Worm (Caenorhabditis elegans): Measurements from ENCODE around the gene M163.10.

DNA sequence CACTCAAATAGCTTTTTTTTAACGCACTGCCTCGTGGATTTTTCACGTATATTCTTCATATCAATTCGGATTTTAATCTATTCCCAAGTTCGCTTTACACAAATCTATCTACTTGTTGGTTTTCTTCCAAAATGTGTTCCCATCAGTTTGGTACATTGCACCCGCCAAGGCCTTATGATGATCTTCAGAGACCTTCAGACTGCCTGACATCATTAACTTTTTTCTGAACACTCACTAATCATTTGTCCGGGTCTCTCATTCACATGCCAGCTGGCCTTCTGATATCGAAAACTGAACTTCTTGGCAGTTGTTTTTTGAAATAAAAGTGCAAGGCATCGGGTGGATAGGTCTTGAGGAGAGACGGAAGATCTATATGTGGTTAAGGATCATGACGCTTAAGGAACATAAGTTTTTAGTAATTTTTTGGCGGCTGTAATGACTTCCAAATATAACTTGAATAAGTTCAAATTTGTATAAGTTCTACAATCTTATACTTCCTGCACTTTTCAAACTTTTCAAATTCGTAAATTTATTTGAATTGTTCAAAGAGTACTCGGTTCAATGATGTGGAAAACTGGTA, 29.1 kb downstream of the M163.10 start:
- no peak for TF ChIP-seq W03F9.2 (tag; optimal IDR thresholded peaks at IDR 0.05)
- no peak for TF ChIP-seq him-1 (tag; optimal IDR thresholded peaks at IDR 0.05)
- no peak for TF ChIP-seq dao-5 (tag; optimal IDR thresholded peaks at IDR 0.05)
